Worm (Caenorhabditis elegans) whole organism, mixed stage, embryonic: ENCODE measurements around the gene K09G1.2.

ENCODE experiments used
- M03D4.4 ChIP-seq: sonication (generic microtip); optimal IDR thresholded peaks from 2 replicates; lab custom pipeline; 2017; ENCODE audit warnings: mild to moderate bottlenecking, missing genetic modification characterization, missing compliant biosample characterization
- blmp-1 ChIP-seq: fragments of 150-350 bp; optimal IDR thresholded peaks from 2 replicates; lab custom pipeline; 2014; ENCODE audit warnings: missing biosample characterization, missing genetic modification characterization
- ceh-43 ChIP-seq: fragments of 200-800 bp; sonication (Bioruptor generic); optimal IDR thresholded peaks from 2 replicates; lab custom pipeline; 2018; ENCODE audit warnings: mild to moderate bottlenecking, missing genetic modification characterization, moderate library complexity, missing compliant biosample characterization
- ceh-83 ChIP-seq: fragments of 200-800 bp; sonication (Bioruptor generic); optimal IDR thresholded peaks from 2 replicates; lab custom pipeline; 2018; ENCODE audit warnings: mild to moderate bottlenecking, missing genetic modification characterization, missing compliant biosample characterization
- ces-1 ChIP-seq: fragments of 150-350 bp; optimal IDR thresholded peaks from 2 replicates; lab custom pipeline; 2014; ENCODE audit warnings: missing biosample characterization, missing genetic modification reagents, missing genetic modification characterization
- drap-1 ChIP-seq: fragments of 200-800 bp; sonication (Bioruptor generic); optimal IDR thresholded peaks from 3 replicates; lab custom pipeline; 2018; ENCODE audit warnings: mild to moderate bottlenecking, missing genetic modification characterization, missing compliant biosample characterization
- elt-1 ChIP-seq: sonication (generic microtip); optimal IDR thresholded peaks from 2 replicates; lab custom pipeline; 2017; ENCODE audit warnings: missing genetic modification characterization, mild to moderate bottlenecking, missing compliant biosample characterization, antibody characterized with exemption, moderate library complexity, borderline replicate concordance; ENCODE audit not compliant: insufficient read depth
- elt-3 ChIP-seq: fragments of 150-350 bp; optimal IDR thresholded peaks from 2 replicates; lab custom pipeline; 2014; ENCODE audit warnings: missing biosample characterization, missing genetic modification characterization
- flh-1 ChIP-seq: fragments of 200-800 bp; sonication (Bioruptor generic); optimal IDR thresholded peaks from 2 replicates; lab custom pipeline; 2018; ENCODE audit warnings: mild to moderate bottlenecking, missing genetic modification characterization, moderate library complexity, missing compliant biosample characterization
- ham-2 ChIP-seq: fragments of 200-800 bp; sonication (Bioruptor generic); optimal IDR thresholded peaks from 2 replicates; lab custom pipeline; 2018; ENCODE audit warnings: mild to moderate bottlenecking, missing genetic modification characterization, missing compliant biosample characterization
- hlh-1 ChIP-seq: fragments of 150-350 bp; optimal IDR thresholded peaks from 2 replicates; lab custom pipeline; 2014; ENCODE audit warnings: missing biosample characterization, missing genetic modification reagents, missing genetic modification characterization
- lin-13 ChIP-seq: fragments of 150-350 bp; optimal IDR thresholded peaks from 2 replicates; lab custom pipeline; 2014; ENCODE audit warnings: missing biosample characterization, missing genetic modification characterization
- lin-32 ChIP-seq: fragments of 200-800 bp; sonication (Bioruptor generic); optimal IDR thresholded peaks from 2 replicates; lab custom pipeline; 2018; ENCODE audit warnings: mild to moderate bottlenecking, missing genetic modification characterization, missing compliant biosample characterization
- lsy-2 ChIP-seq: fragments of 150-350 bp; optimal IDR thresholded peaks from 2 replicates; lab custom pipeline; 2014; ENCODE audit warnings: missing biosample characterization, missing genetic modification characterization
- mab-5 ChIP-seq: fragments of 150-350 bp; optimal IDR thresholded peaks from 2 replicates; lab custom pipeline; 2014; ENCODE audit warnings: missing biosample characterization, missing genetic modification characterization
- mep-1 ChIP-seq: fragments of 150-350 bp; optimal IDR thresholded peaks from 2 replicates; lab custom pipeline; 2017; ENCODE audit warnings: missing biosample characterization, missing genetic modification reagents, missing genetic modification characterization, inconsistent platforms
- mls-2 ChIP-seq: sonication (generic microtip); optimal IDR thresholded peaks from 2 replicates; lab custom pipeline; 2016; ENCODE audit warnings: mild to moderate bottlenecking, missing genetic modification characterization, moderate library complexity, missing compliant biosample characterization
- nhr-12 ChIP-seq: fragments of 150-350 bp; optimal IDR thresholded peaks from 2 replicates; lab custom pipeline; 2014; ENCODE audit warnings: missing biosample characterization, missing genetic modification characterization
- nhr-2 ChIP-seq: fragments of 150-350 bp; optimal IDR thresholded peaks from 2 replicates; lab custom pipeline; 2014; ENCODE audit warnings: missing biosample characterization, missing genetic modification characterization
- nhr-237 ChIP-seq: fragments of 150-350 bp; optimal IDR thresholded peaks from 2 replicates; lab custom pipeline; 2014; ENCODE audit warnings: missing biosample characterization, missing genetic modification characterization
- nhr-76 ChIP-seq: sonication (generic microtip); optimal IDR thresholded peaks from 2 replicates; lab custom pipeline; 2017; ENCODE audit warnings: missing biosample characterization, missing genetic modification characterization
- pha-4 ChIP-seq: fragments of 150-350 bp; optimal IDR thresholded peaks from 2 replicates; lab custom pipeline; 2018; ENCODE audit warnings: missing biosample characterization, missing genetic modification reagents, missing genetic modification characterization
- sem-2 ChIP-seq: fragments of 200-800 bp; sonication (Bioruptor generic); optimal IDR thresholded peaks from 2 replicates; lab custom pipeline; 2018; ENCODE audit warnings: mild to moderate bottlenecking, missing genetic modification characterization, missing compliant biosample characterization
- snpc-4 ChIP-seq: fragments of 150-350 bp; optimal IDR thresholded peaks from 2 replicates; lab custom pipeline; 2014; ENCODE audit warnings: missing biosample characterization, missing genetic modification characterization
- sptf-1 ChIP-seq: sonication (generic microtip); optimal IDR thresholded peaks from 2 replicates; lab custom pipeline; 2017; ENCODE audit warnings: mild to moderate bottlenecking, missing genetic modification characterization, moderate library complexity, missing compliant biosample characterization
- unc-120 ChIP-seq: sonication (generic microtip); optimal IDR thresholded peaks from 2 replicates; lab custom pipeline; 2017; ENCODE audit warnings: missing genetic modification characterization, missing compliant biosample characterization; ENCODE audit not compliant: poor library complexity, severe bottlenecking
- unc-62 ChIP-seq: fragments of 150-350 bp; optimal IDR thresholded peaks from 2 replicates; lab custom pipeline; 2014; ENCODE audit warnings: missing biosample characterization, missing genetic modification reagents, missing genetic modification characterization
- zip-8 ChIP-seq: fragments of 150-350 bp; optimal IDR thresholded peaks from 2 replicates; lab custom pipeline; 2014; ENCODE audit warnings: missing biosample characterization, missing genetic modification characterization
- ztf-11 ChIP-seq: fragments of 150-350 bp; optimal IDR thresholded peaks from 2 replicates; lab custom pipeline; 2014; ENCODE audit warnings: missing biosample characterization, missing genetic modification characterization

Gene K09G1.2

DNA sequence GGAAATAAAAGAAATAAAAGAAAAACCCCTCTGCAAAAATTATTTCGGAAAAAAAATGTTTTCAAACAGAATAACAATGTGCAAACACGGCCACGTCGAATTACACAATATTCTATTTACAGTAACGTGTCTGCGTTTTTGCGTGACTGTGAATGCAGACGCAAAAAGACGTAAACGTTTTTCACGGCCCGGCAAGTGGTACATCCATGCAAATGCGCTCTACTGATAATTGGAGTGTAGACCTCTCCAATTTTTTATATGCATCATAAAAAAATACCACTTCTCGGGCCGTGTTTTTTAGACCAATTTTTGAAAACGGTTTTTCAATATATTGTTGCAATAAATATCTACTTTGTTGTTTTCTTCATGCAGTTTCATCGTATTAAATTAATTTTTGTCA is 41.0 kb upstream of the K09G1.2 start, which contains the start of gene nstp-10:
nstp-10 (minus strand) TSS at position 378 of the 400 bp plus-strand sequence.
- TF ChIP-seq snpc-4 (tag; lab: Kevin White, UChicago) (no peak), ces-1 (GFP tag; lab: Kevin White, UChicago) (peak; percentile 28), sptf-1 (tag; lab: Kevin White, UChicago) (no peak), lsy-2 (tag; lab: Kevin White, UChicago) (peak; percentile 84), zip-8 (no peak), mep-1 (peak; percentile 81), pha-4 (tag; lab: Kevin White, UChicago) (no peak), lin-13 (tag; lab: Kevin White, UChicago) (peak; percentile 47), nhr-237 (peak; percentile 8), drap-1 (no peak)

DNA sequence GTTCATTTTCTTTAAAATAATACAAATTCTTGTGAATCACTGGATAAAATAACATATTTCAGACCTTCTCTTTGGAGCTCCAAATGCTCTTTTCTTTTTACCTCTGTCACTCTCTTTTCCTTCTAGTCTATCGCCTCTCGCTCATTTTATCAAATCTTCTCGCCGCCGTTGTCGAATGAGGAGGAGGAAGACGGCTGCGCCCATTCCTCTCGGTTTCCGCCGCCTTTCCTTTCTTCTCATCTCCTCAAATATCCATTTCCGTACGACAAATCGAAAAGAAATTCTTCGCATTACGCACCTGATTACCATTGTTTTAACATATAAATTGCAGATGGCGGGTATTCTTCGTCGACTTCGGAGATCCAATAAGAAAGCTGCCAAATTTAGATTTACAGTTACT is 40.1 kb upstream of the K09G1.2 start, which contains the start of gene ehbp-1:
ehbp-1 (plus strand) TSS at position 332 of the 400 bp plus-strand sequence.
- TF ChIP-seq ces-1 (GFP tag; lab: Kevin White, UChicago) (peak; percentile 78), unc-62 (GFP tag; lab: Kevin White, UChicago) (no peak), unc-120 (tag; lab: Kevin White, UChicago) (peak; percentile 58)
- TF ChIP-seq, all 35 proteins: peak for 2

ce11 chrV:9556668-9557067 is 33.7 kb upstream of the K09G1.2 start:
- TF ChIP-seq M03D4.4 (no peak), ceh-43 (no peak), lin-32 (GFP tag; lab: Kevin White, UChicago) (no peak), nhr-76 (tag; lab: Kevin White, UChicago) (no peak), flh-1 (GFP tag; lab: Kevin White, UChicago) (no peak), mep-1 (no peak), pha-4 (tag; lab: Kevin White, UChicago) (no peak)
- TF ChIP-seq, all 35 proteins: peak for 0

DNA sequence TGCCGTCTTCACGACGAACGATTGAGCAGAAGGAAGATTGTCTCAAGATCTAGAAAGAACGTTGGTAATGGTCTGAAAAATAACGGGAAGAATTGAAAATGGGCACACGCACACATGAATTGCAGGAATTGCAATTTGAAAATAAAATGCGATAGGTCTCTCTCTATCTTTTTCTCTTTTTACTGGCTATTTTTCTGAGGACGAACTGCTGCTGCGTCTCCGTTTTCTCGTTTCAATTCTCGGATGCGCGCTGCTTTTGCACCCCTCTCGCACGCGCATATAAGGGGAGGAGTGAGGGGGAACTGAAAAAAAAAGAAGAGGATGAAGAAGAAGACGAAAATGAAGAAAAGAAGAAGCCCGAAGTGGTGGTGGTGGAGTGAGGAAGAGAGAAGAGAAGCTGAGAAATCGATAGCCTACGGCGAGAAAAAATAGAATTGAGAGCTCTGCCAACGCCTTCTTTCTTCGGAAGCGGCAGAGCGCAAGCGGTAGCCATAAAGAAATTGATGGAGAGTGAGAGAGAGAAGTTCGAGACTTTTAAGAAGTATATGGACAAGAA is 28.7 kb upstream of the K09G1.2 start, which contains the start of gene rgef-1:
rgef-1 (minus strand) TSS at position 51 of the 556 bp plus-strand sequence.
- no peak for TF ChIP-seq nhr-237
- TF ChIP-seq ces-1 (GFP tag; lab: Kevin White, UChicago) = peak; percentile 91
- no peak for TF ChIP-seq ztf-11
- TF ChIP-seq snpc-4 (tag; lab: Kevin White, UChicago) = no peak
- no peak for TF ChIP-seq hlh-1 (tag; lab: Kevin White, UChicago)
- TF ChIP-seq ham-2 = no peak
- no peak for TF ChIP-seq nhr-12 (tag; lab: Kevin White, UChicago)
- no peak for TF ChIP-seq nhr-76 (tag; lab: Kevin White, UChicago)
- no peak for TF ChIP-seq lin-32 (GFP tag; lab: Kevin White, UChicago)
- no peak for TF ChIP-seq drap-1
- TF ChIP-seq sptf-1 (tag; lab: Kevin White, UChicago) = peak; percentile 5
- no peak for TF ChIP-seq nhr-2 (tag; lab: Kevin White, UChicago)
- TF ChIP-seq mep-1 = no peak
- no peak for TF ChIP-seq unc-62 (GFP tag; lab: Kevin White, UChicago)
- TF ChIP-seq elt-1 (tag; lab: Kevin White, UChicago) = no peak
- no peak for TF ChIP-seq blmp-1 (tag; lab: Kevin White, UChicago)
- TF ChIP-seq, all 35 proteins: peak for 2

ce11 chrV:9563585-9563984 is 26.8 kb upstream of the K09G1.2 start:
- peak; percentile 50 for TF ChIP-seq zip-8
- no peak for TF ChIP-seq mls-2 (tag; lab: Kevin White, UChicago)

- TF ChIP-seq ceh-43 (no peak), unc-120 (tag; lab: Kevin White, UChicago) (no peak), mls-2 (tag; lab: Kevin White, UChicago) (no peak)
- TF ChIP-seq, all 35 proteins: peak for 0
Measured at ce11 chrV:9568707-9569106, 21.7 kb upstream of the K09G1.2 start, which contains the start of gene F25B3.4. Gene F25B3.4 (minus strand): TSS chrV:9568807.

ce11 chrV:9570197-9570596 is 20.2 kb upstream of the K09G1.2 start, which contains the start of gene F25B3.5:
Gene F25B3.5 (minus strand): TSS chrV:9570297.
- TF ChIP-seq elt-1 (tag; lab: Kevin White, UChicago) (no peak), pha-4 (tag; lab: Kevin White, UChicago) (no peak), nhr-2 (tag; lab: Kevin White, UChicago) (no peak), ceh-83 (GFP tag; lab: Kevin White, UChicago) (no peak), nhr-237 (no peak), elt-3 (tag; lab: Kevin White, UChicago) (no peak), mab-5 (no peak), sem-2 (GFP tag; lab: Kevin White, UChicago) (no peak), zip-8 (no peak), mls-2 (tag; lab: Kevin White, UChicago) (no peak), nhr-12 (tag; lab: Kevin White, UChicago) (no peak), ceh-43 (no peak)
